Worm (Caenorhabditis elegans) whole organism, L1 larva: ENCODE results near the gene Y37B11A.3.
A peak's percentile ranks its signal among the peaks of the same experiment; 100 is the strongest.

Source experiments
- C16A3.4 ChIP-seq: fragments of 150-350 bp; optimal IDR thresholded peaks from 2 replicates; lab custom pipeline; 2014; ENCODE audit warnings: missing biosample characterization, missing genetic modification characterization
- Y116A8C.19 ChIP-seq: sonication (generic microtip); optimal IDR thresholded peaks from 2 replicates; lab custom pipeline; 2016; ENCODE audit warnings: missing compliant biosample characterization, missing genetic modification characterization, borderline replicate concordance
- aha-1 ChIP-seq: fragments of 150-350 bp; optimal IDR thresholded peaks from 2 replicates; lab custom pipeline; 2014; ENCODE audit warnings: missing biosample characterization, missing genetic modification characterization
- ceh-82 ChIP-seq, 3 experiments: fragments of 150-350 bp in 1 of 3; sonication (generic microtip) in 2 of 3; optimal IDR thresholded peaks; 2 replicates each; lab custom pipeline; 2014 to 2017; ENCODE audit warnings: missing biosample characterization in 3 of 3, missing genetic modification characterization in 3 of 3
- dpl-1 ChIP-seq, 3 experiments: fragments of 150-350 bp in 2 of 3; sonication (generic microtip) in 1 of 3; optimal IDR thresholded peaks; 2 replicates each; lab custom pipeline; 2014 to 2017; ENCODE audit warnings: missing biosample characterization in 3 of 3, missing genetic modification characterization in 3 of 3, missing genetic modification reagents in 3 of 3
- dsc-1 ChIP-seq: sonication (generic microtip); optimal IDR thresholded peaks from 2 replicates; lab custom pipeline; 2016; ENCODE audit warnings: mild to moderate bottlenecking, missing genetic modification characterization, missing compliant biosample characterization
- efl-1 ChIP-seq, 4 experiments: fragments of 150-350 bp; optimal IDR thresholded peaks in 3 of 4; peaks in 1 of 4; 1 replicate in 1 of 4; 2 replicates in 3 of 4; lab custom pipeline; 2014; ENCODE audit warnings: missing biosample characterization in 2 of 4, missing genetic modification characterization in 2 of 4, missing genetic modification reagents in 2 of 4
- elt-2 ChIP-seq: sonication (generic microtip); optimal IDR thresholded peaks from 2 replicates; lab custom pipeline; 2016; ENCODE audit warnings: missing genetic modification characterization, mild to moderate bottlenecking, inconsistent platforms, missing compliant biosample characterization, missing genetic modification reagents
- fkh-8 ChIP-seq: sonication (generic microtip); optimal IDR thresholded peaks from 2 replicates; lab custom pipeline; 2016; ENCODE audit warnings: mild to moderate bottlenecking, missing genetic modification characterization, missing compliant biosample characterization
- fos-1 ChIP-seq: fragments of 150-350 bp; optimal IDR thresholded peaks from 2 replicates; lab custom pipeline; 2014; ENCODE audit warnings: missing biosample characterization, missing genetic modification characterization
- hpl-2 ChIP-seq: fragments of 150-350 bp; optimal IDR thresholded peaks from 2 replicates; lab custom pipeline; 2014; ENCODE audit warnings: missing biosample characterization, missing genetic modification reagents, missing genetic modification characterization
- irx-1 ChIP-seq: sonication (generic microtip); optimal IDR thresholded peaks from 2 replicates; lab custom pipeline; 2016; ENCODE audit warnings: missing genetic modification characterization, missing compliant biosample characterization
- lin-14 ChIP-seq: fragments of 200-800 bp; sonication (Bioruptor generic); optimal IDR thresholded peaks from 2 replicates; lab custom pipeline; 2018; ENCODE audit warnings: mild to moderate bottlenecking, missing genetic modification characterization, moderate library complexity, missing compliant biosample characterization
- lin-15B ChIP-seq: fragments of 150-350 bp; sonication (generic microtip); optimal IDR thresholded peaks from 3 replicates; lab custom pipeline; 2014; ENCODE audit warnings: missing biosample characterization, missing genetic modification characterization
- lin-35 ChIP-seq, 2 experiments: fragments of 150-350 bp; optimal IDR thresholded peaks; 2 replicates each; lab custom pipeline; 2014; ENCODE audit warnings: missing biosample characterization in 2 of 2, missing genetic modification characterization in 2 of 2, missing genetic modification reagents in 2 of 2
- lsy-2 ChIP-seq, 2 experiments: fragments of 150-350 bp; optimal IDR thresholded peaks; 2 replicates each; lab custom pipeline; 2014; ENCODE audit warnings: missing biosample characterization in 2 of 2, missing genetic modification characterization in 2 of 2
- mdl-1 ChIP-seq, 2 experiments: fragments of 150-350 bp; optimal IDR thresholded peaks; 2 replicates each; lab custom pipeline; 2014 to 2017; ENCODE audit warnings: missing biosample characterization in 2 of 2, missing genetic modification characterization in 2 of 2, inconsistent platforms in 1 of 2
- mep-1 ChIP-seq: fragments of 150-350 bp; optimal IDR thresholded peaks from 2 replicates; lab custom pipeline; 2014; ENCODE audit warnings: missing biosample characterization, missing genetic modification characterization
- nhr-19 ChIP-seq: fragments of 200-800 bp; sonication (Bioruptor generic); conservative IDR thresholded peaks from 2 replicates; pipeline ENCODE4 v1.3.6; 2022; ENCODE audit warnings: missing genetic modification characterization, missing compliant biosample characterization
- nhr-20 ChIP-seq: sonication (generic microtip); optimal IDR thresholded peaks from 2 replicates; lab custom pipeline; 2016; ENCODE audit warnings: mild to moderate bottlenecking, missing genetic modification characterization, missing compliant biosample characterization
- nhr-47 ChIP-seq: sonication (generic microtip); optimal IDR thresholded peaks from 2 replicates; lab custom pipeline; 2016; ENCODE audit warnings: mild to moderate bottlenecking, missing genetic modification characterization, moderate library complexity, missing compliant biosample characterization
- nhr-71 ChIP-seq: sonication (generic microtip); optimal IDR thresholded peaks from 2 replicates; lab custom pipeline; 2016; ENCODE audit warnings: mild to moderate bottlenecking, missing genetic modification characterization, moderate library complexity, missing compliant biosample characterization
- nhr-84 ChIP-seq: sonication (generic microtip); optimal IDR thresholded peaks from 2 replicates; lab custom pipeline; 2017; ENCODE audit warnings: missing biosample characterization, missing genetic modification characterization
- nhr-85 ChIP-seq: sonication (generic microtip); peaks from one replicate; lab custom pipeline; 2016; ENCODE audit warnings: missing genetic modification characterization, inconsistent platforms, missing compliant biosample characterization
- nhr-90 ChIP-seq: sonication (generic microtip); optimal IDR thresholded peaks from 2 replicates; lab custom pipeline; 2016; ENCODE audit warnings: mild to moderate bottlenecking, missing genetic modification characterization, missing compliant biosample characterization; ENCODE audit not compliant: poor library complexity
- pag-3 ChIP-seq: sonication (generic microtip); optimal IDR thresholded peaks from 2 replicates; lab custom pipeline; 2017; ENCODE audit warnings: missing genetic modification characterization, mild to moderate bottlenecking, missing compliant biosample characterization, antibody characterized with exemption, borderline replicate concordance; ENCODE audit not compliant: insufficient read depth
- pax-3 ChIP-seq: fragments of 200-800 bp; sonication (Bioruptor generic); optimal IDR thresholded peaks from 2 replicates; lab custom pipeline; 2018; ENCODE audit warnings: mild to moderate bottlenecking, missing genetic modification characterization, moderate library complexity, missing compliant biosample characterization
- rnt-1 ChIP-seq: sonication (generic microtip); optimal IDR thresholded peaks from 2 replicates; lab custom pipeline; 2016; ENCODE audit warnings: mild to moderate bottlenecking, missing genetic modification characterization, moderate library complexity, missing compliant biosample characterization
- skn-1 ChIP-seq: fragments of 150-350 bp; optimal IDR thresholded peaks from 2 replicates; lab custom pipeline; 2014; ENCODE audit warnings: missing biosample characterization, missing genetic modification characterization
- snpc-4 ChIP-seq: fragments of 150-350 bp; optimal IDR thresholded peaks from 2 replicates; lab custom pipeline; 2014; ENCODE audit warnings: missing biosample characterization, missing genetic modification characterization
- snu-23 ChIP-seq: sonication (generic microtip); optimal IDR thresholded peaks from 2 replicates; lab custom pipeline; 2016; ENCODE audit warnings: missing genetic modification characterization, missing compliant biosample characterization
- sox-4 ChIP-seq: sonication (generic microtip); optimal IDR thresholded peaks from 2 replicates; lab custom pipeline; 2016; ENCODE audit warnings: missing genetic modification characterization, missing compliant biosample characterization
- sptf-1 ChIP-seq: fragments of 150-350 bp; optimal IDR thresholded peaks from 2 replicates; lab custom pipeline; 2014; ENCODE audit warnings: missing biosample characterization, missing genetic modification characterization
- swsn-7 ChIP-seq: sonication (generic microtip); optimal IDR thresholded peaks from 2 replicates; lab custom pipeline; 2016; ENCODE audit warnings: missing genetic modification characterization, missing compliant biosample characterization
- tbx-2 ChIP-seq: sonication (generic microtip); optimal IDR thresholded peaks from 2 replicates; lab custom pipeline; 2016; ENCODE audit warnings: missing genetic modification characterization, missing compliant biosample characterization
- unc-130 ChIP-seq: fragments of 150-350 bp; optimal IDR thresholded peaks from 2 replicates; lab custom pipeline; 2017; ENCODE audit warnings: missing biosample characterization, missing genetic modification characterization, inconsistent platforms
- unc-30 ChIP-seq: sonication (generic microtip); optimal IDR thresholded peaks from 2 replicates; lab custom pipeline; 2017; ENCODE audit warnings: missing biosample characterization, missing genetic modification characterization
- unc-86 ChIP-seq: sonication (generic microtip); optimal IDR thresholded peaks from 2 replicates; lab custom pipeline; 2016; ENCODE audit warnings: missing genetic modification characterization, missing compliant biosample characterization
- unc-98 ChIP-seq: fragments of 200-800 bp; sonication (Bioruptor generic); IDR thresholded peaks from 2 replicates; pipeline ENCODE4 v1.3.6; 2022; ENCODE audit warnings: missing genetic modification characterization, missing compliant biosample characterization
- xbp-1 ChIP-seq: sonication (generic microtip); optimal IDR thresholded peaks from 2 replicates; lab custom pipeline; 2016; ENCODE audit warnings: missing genetic modification characterization, missing compliant biosample characterization
- zag-1 ChIP-seq: fragments of 150-350 bp; optimal IDR thresholded peaks from 2 replicates; lab custom pipeline; 2014; ENCODE audit warnings: missing biosample characterization, missing genetic modification characterization
- zip-4 ChIP-seq: fragments of 200-800 bp; sonication (Bioruptor generic); optimal IDR thresholded peaks from 2 replicates; lab custom pipeline; 2018; ENCODE audit warnings: mild to moderate bottlenecking, missing genetic modification characterization, moderate library complexity, missing compliant biosample characterization
- ztf-11 ChIP-seq, 2 experiments: sonication (generic microtip); optimal IDR thresholded peaks; 2 replicates each; lab custom pipeline; 2016 to 2017; ENCODE audit warnings: missing genetic modification characterization in 2 of 2, missing biosample characterization in 1 of 2, missing compliant biosample characterization in 1 of 2
- ztf-4 ChIP-seq: fragments of 150-350 bp; optimal IDR thresholded peaks from 2 replicates; lab custom pipeline; 2014; ENCODE audit warnings: missing biosample characterization, missing genetic modification characterization

Gene Y37B11A.3

DNA sequence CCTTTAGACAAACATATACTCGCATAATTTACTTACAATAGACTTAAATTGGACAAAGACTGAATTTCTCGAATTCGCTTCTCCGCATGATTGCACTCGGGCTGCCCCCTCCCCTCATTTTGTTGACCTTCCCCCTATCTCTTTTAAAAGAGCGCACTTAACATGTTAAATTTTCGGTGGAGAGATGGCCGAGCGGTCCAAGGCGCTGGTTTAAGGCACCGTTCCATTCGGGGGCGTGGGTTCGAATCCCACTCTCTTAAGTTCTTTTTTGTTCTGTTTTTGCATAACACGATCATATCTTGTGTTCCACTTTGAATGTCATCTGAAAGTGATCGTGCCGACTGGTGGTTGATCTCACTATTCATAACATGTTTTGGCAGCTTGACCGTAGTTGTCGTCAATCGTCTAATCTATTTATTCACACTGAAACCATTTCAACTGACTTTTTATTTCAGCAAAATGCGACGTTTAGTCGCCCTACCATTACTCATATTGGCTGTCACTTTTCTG is 15.3 kb downstream of the Y37B11A.3 start, which contains the start of gene cutl-23:
Gene cutl-23, plus strand, starts transcription at position 460 of the 510 bp plus-strand sequence.
- TF ChIP-seq lin-15B (tag; lab: Kevin White, UChicago): no peak
- peak in 1 of 3 experiments; percentile 32 for TF ChIP-seq dpl-1 (GFP tag; optimal IDR thresholded peaks at IDR 0.05; lab: Kevin White, UChicago)
- TF ChIP-seq nhr-19 (GFP tag; lab: Robert Waterston, UW): no peak
- no peak for TF ChIP-seq unc-130 (tag; lab: Kevin White, UChicago)
- no peak for TF ChIP-seq Y116A8C.19 (tag; lab: Kevin White, UChicago)
- peak; percentile 32 for TF ChIP-seq rnt-1 (tag; lab: Kevin White, UChicago)
- TF ChIP-seq sptf-1 (tag; lab: Kevin White, UChicago): no peak
- no peak for TF ChIP-seq nhr-47 (tag; lab: Kevin White, UChicago)
- TF ChIP-seq efl-1 (optimal IDR thresholded peaks at IDR 0.05; lab: Kevin White, UChicago): peak in 1 of 2 experiments; percentile 12
- peak in 1 of 2 experiments; percentile 94 for TF ChIP-seq efl-1 (GFP tag; optimal IDR thresholded peaks at IDR 0.05 in 1 of 2; lab: Kevin White, UChicago)
- TF ChIP-seq tbx-2: no peak
- no peak for TF ChIP-seq irx-1 (tag; lab: Kevin White, UChicago)
- no peak for TF ChIP-seq mep-1 (tag; lab: Kevin White, UChicago)
- no peak for TF ChIP-seq snu-23 (GFP tag; lab: Kevin White, UChicago)
- TF ChIP-seq nhr-85 (tag; lab: Kevin White, UChicago): no peak
- no peak for TF ChIP-seq skn-1 (tag; lab: Kevin White, UChicago)
- TF ChIP-seq hpl-2 (GFP tag; lab: Kevin White, UChicago): no peak
- no peak for TF ChIP-seq C16A3.4 (tag; lab: Kevin White, UChicago)
- no peak for TF ChIP-seq zag-1 (tag; lab: Kevin White, UChicago)
- no peak for TF ChIP-seq pag-3 (tag; lab: Kevin White, UChicago)
- no peak for TF ChIP-seq nhr-84 (tag; lab: Kevin White, UChicago)
- TF ChIP-seq snpc-4 (tag; lab: Kevin White, UChicago): no peak
- TF ChIP-seq swsn-7 (tag; lab: Kevin White, UChicago): peak; percentile 8
- no peak for TF ChIP-seq dsc-1 (tag; lab: Kevin White, UChicago)
- TF ChIP-seq elt-2 (tag; lab: Kevin White, UChicago): no peak
- no peak for TF ChIP-seq aha-1 (tag; lab: Kevin White, UChicago)
- no peak for TF ChIP-seq xbp-1
- no peak for TF ChIP-seq unc-86
- peak; percentile 12 to 40 for TF ChIP-seq lin-35 (GFP tag; optimal IDR thresholded peaks at IDR 0.05; lab: Kevin White, UChicago)
- TF ChIP-seq nhr-90 (tag; lab: Kevin White, UChicago): peak; percentile 35
- TF ChIP-seq lin-14 (GFP tag; lab: Kevin White, UChicago): no peak

DNA sequence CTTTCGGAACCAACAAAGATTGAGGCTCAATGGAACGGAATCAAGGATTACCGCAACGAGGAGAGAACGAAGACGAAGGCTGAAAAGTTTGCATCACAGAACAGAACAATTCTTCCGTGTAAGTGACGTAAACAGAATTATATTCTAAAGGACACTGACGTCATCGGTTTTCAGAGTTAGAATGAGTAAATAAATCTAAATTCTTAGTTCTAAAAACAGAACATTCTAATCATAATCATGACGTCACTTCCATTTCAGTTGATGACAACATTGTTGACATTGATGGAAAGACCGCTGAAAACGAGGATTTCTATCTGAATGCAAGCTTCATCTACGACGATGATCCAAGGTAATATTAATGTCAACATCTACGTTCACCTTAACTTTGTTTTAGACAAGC is 21.1 kb downstream of the Y37B11A.3 start:
- TF ChIP-seq nhr-71 (tag; lab: Kevin White, UChicago) (peak; percentile 51), lsy-2 (tag; optimal IDR thresholded peaks at IDR 0.05; lab: Kevin White, UChicago) (peak in 1 of 2 experiments; percentile 8), ztf-11 (tag; optimal IDR thresholded peaks at IDR 0.05; lab: Kevin White, UChicago) (no peak), lin-14 (GFP tag; lab: Kevin White, UChicago) (peak; percentile 5), ztf-4 (tag; lab: Kevin White, UChicago) (peak; percentile 46), fos-1 (no peak), sox-4 (tag; lab: Kevin White, UChicago) (no peak), dsc-1 (tag; lab: Kevin White, UChicago) (peak; percentile 43), pax-3 (tag; lab: Kevin White, UChicago) (peak; percentile 28), mdl-1 (tag; optimal IDR thresholded peaks at IDR 0.05; lab: Kevin White, UChicago) (no peak), ceh-82 (tag; optimal IDR thresholded peaks at IDR 0.05; lab: Kevin White, UChicago) (no peak), nhr-47 (tag; lab: Kevin White, UChicago) (peak; percentile 30), nhr-20 (tag; lab: Kevin White, UChicago) (no peak), unc-30 (tag; lab: Kevin White, UChicago) (no peak), zip-4 (GFP tag; lab: Kevin White, UChicago) (no peak), fkh-8 (tag; lab: Kevin White, UChicago) (peak; percentile 75), swsn-7 (tag; lab: Kevin White, UChicago) (no peak), nhr-85 (tag; lab: Kevin White, UChicago) (no peak), unc-98 (GFP tag; lab: Robert Waterston, UW) (no peak)
